Worm (Caenorhabditis elegans): ENCODE results near the gene mec-12.

Gene mec-12

DNA sequence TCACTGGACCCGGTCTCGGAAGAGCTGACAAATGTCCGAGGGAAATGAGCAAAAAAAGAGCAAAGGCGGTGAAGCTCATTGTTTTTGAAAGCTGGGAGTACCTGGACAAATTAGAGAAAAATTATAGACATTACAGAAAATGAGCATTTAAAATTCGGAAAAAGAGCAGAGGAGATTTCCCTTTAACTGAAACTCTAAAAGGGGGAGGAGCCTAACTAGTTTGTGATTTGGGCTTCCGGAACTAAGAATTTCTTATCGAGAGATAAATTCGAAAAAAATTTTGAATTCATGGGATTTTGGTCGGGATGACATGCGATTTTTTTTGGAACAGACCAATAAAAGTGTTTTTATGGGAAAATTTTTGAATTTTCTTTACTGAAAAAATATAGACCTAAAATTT, 4.6 kb upstream of the mec-12 start, which contains the start of gene C44B11.4:
C44B11.4 (minus strand) TSS at position 101 of the 400 bp plus-strand sequence.
- TF ChIP-seq dpff-1 (tag; optimal IDR thresholded peaks at IDR 0.05) (no peak), hmg-20 (GFP tag; IDR thresholded peaks at IDR 0.05) (no peak), sea-2 (GFP tag; IDR thresholded peaks at IDR 0.05) (no peak), ets-4 (GFP tag; optimal IDR thresholded peaks at IDR 0.05) (no peak), nfya-1 (tag; optimal IDR thresholded peaks at IDR 0.05; ENCODE audit: borderline replicate concordance, insufficient read depth) (no peak), rpc-1 (optimal IDR thresholded peaks at IDR 0.05) (no peak), rpc-1 (tag; optimal IDR thresholded peaks at IDR 0.05) (no peak), snpc-1.1 (tag; optimal IDR thresholded peaks at IDR 0.05; ENCODE audit: insufficient read depth) (no peak), sptf-2 (GFP tag; optimal IDR thresholded peaks at IDR 0.05) (no peak), F22D6.2 (tag; optimal IDR thresholded peaks at IDR 0.05) (no peak), ztf-25 (GFP tag; IDR thresholded peaks at IDR 0.05) (no peak), Y53F4B.3 (GFP tag; IDR thresholded peaks at IDR 0.05) (no peak), akir-1 (GFP tag; optimal IDR thresholded peaks at IDR 0.05) (no peak), let-607 (tag; optimal IDR thresholded peaks at IDR 0.05) (no peak), ccch-3 (GFP tag; optimal IDR thresholded peaks at IDR 0.05) (no peak)

DNA sequence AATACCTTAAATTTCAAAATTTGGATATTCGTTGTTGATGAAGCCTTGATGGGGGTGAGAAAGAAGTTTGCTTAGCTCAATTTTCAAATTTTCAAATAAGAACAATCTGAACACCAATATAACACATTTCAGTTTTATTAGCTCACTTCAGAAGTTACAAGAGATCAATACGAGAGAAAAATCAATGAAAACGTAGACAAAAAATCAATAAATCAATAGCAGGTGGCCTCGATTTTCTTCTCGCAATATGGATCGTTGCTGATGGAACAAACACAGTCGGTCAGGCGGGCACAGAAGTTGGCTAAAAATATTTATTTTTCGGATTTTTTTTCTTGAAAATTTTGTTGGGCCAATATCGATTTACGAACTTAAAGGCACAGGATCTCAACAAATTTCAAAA, 3.0 kb upstream of the mec-12 start:
- TF ChIP-seq hlh-26 (GFP tag; conservative IDR thresholded peaks at IDR 0.05) (no peak), nhr-179 (tag; optimal IDR thresholded peaks at IDR 0.05) (no peak), Y95B8A.8 (GFP tag; IDR thresholded peaks at IDR 0.05) (no peak), F52B5.7 (tag; optimal IDR thresholded peaks at IDR 0.05) (no peak), snpc-4 (GFP tag; optimal IDR thresholded peaks at IDR 0.05) (no peak), snpc-4 (tag; optimal IDR thresholded peaks at IDR 0.05) (no peak), madf-10 (tag; optimal IDR thresholded peaks at IDR 0.05) (no peak), dpff-1 (tag; optimal IDR thresholded peaks at IDR 0.05) (no peak), F55B11.4 (tag; optimal IDR thresholded peaks at IDR 0.05; ENCODE audit: borderline replicate concordance, insufficient read depth) (no peak), nhr-90 (tag; optimal IDR thresholded peaks at IDR 0.05) (no peak), F37B4.10 (GFP tag; IDR thresholded peaks at IDR 0.05) (no peak), lsl-1 (GFP tag; optimal IDR thresholded peaks at IDR 0.05) (no peak), Y67H2A.10 (GFP tag; conservative IDR thresholded peaks at IDR 0.05) (no peak), mes-4 (tag; optimal IDR thresholded peaks at IDR 0.05) (no peak), nhr-27 (tag; optimal IDR thresholded peaks at IDR 0.05) (no peak), efl-1 (GFP tag; optimal IDR thresholded peaks at IDR 0.05) (no peak), mcd-1 (GFP tag; IDR thresholded peaks at IDR 0.05) (no peak), attf-3 (GFP tag; conservative IDR thresholded peaks at IDR 0.05) (no peak), ztf-26 (tag; optimal IDR thresholded peaks at IDR 0.05) (no peak), C06A6.2 (GFP tag; conservative IDR thresholded peaks at IDR 0.05) (no peak)

DNA sequence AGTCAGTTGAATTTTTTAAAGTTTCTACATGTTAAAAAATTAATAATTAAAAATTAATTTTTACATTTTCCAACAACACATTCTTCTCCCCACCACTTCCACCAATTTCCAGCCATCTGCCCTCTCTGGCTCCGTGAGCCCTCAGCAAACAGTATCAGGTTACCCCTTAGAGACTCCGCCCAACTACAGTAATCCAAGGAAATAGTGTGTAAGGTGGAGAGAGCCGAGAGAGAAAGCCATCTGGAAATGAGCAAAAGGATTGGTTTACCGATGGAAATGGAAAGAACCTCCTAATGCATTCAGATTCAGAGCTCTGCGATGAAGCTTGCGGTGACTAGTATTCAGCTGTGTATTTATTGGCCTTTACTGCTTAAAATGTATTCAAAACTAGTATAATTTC, 1.2 kb upstream of the mec-12 start:
- TF ChIP-seq ztf-3 (GFP tag; optimal IDR thresholded peaks at IDR 0.05): no peak
- no peak for TF ChIP-seq efl-1 (GFP tag; optimal IDR thresholded peaks at IDR 0.05)
- no peak for TF ChIP-seq ama-1 (optimal IDR thresholded peaks at IDR 0.05)
- TF ChIP-seq ama-1 (GFP tag; optimal IDR thresholded peaks at IDR 0.05): no peak
- TF ChIP-seq nhr-179 (tag; optimal IDR thresholded peaks at IDR 0.05): no peak
- no peak for TF ChIP-seq nfyb-1 (GFP tag; IDR thresholded peaks at IDR 0.05)
- no peak for TF ChIP-seq gei-17 (GFP tag; optimal IDR thresholded peaks at IDR 0.05)
- TF ChIP-seq repo-1 (tag; optimal IDR thresholded peaks at IDR 0.05): no peak
- no peak for TF ChIP-seq egrh-3 (GFP tag; IDR thresholded peaks at IDR 0.05)
- no peak for TF ChIP-seq madf-3 (GFP tag; IDR thresholded peaks at IDR 0.05)
- TF ChIP-seq hlh-12 (tag; optimal IDR thresholded peaks at IDR 0.05): no peak
- no peak for TF ChIP-seq F10E7.11 (tag; optimal IDR thresholded peaks at IDR 0.05)
- no peak for TF ChIP-seq ztf-28 (GFP tag; IDR thresholded peaks at IDR 0.05)
- no peak for TF ChIP-seq nfya-1 (tag; optimal IDR thresholded peaks at IDR 0.05; ENCODE audit: borderline replicate concordance, insufficient read depth)
- no peak for TF ChIP-seq F49E8.2 (tag; optimal IDR thresholded peaks at IDR 0.05; ENCODE audit: insufficient read depth)
- TF ChIP-seq bed-2 (GFP tag; IDR thresholded peaks at IDR 0.05): no peak
- no peak for TF ChIP-seq lin-54 (GFP tag; optimal IDR thresholded peaks at IDR 0.05)
- no peak for TF ChIP-seq zfh-2 (GFP tag; conservative IDR thresholded peaks at IDR 0.05)

Measured in whole organism, young adult.